Worm (Caenorhabditis elegans): ENCODE measurements around the gene tomm-7.

tomm-7 gene

DNA sequence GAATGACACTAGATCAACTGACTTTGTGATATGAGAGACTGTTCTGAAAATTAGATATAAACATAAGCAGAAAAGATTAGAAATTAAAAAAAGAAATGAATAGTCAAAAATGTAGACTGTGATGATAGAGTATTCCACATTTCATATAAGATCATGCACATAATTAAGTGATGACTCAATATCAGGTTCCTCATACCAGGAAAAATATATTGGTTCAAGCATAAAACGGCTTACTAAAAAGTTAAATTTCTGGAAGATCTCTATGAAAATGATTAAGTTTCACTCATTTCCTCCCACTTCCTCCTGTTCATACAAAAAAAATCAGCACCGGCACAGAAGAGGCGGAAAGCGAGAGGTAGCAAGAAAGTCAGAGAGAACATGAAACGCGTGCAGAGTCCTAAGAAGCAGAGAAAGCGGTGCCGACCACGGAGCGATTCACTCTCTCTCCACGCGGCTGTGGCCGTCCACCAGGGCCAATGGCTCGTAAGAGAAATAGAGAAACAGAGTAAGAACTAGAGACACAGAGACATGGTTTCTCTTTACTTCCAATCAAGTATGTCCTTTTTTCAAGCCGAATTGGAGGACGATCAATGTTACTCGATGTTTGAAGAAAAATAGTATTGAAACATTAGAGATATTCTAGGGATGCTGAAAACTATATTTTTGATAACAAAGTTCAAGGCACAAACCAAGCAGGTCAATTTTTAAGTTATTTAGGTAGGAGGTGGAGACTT lies 32.3 kb downstream of the tomm-7 start, which contains the start of the genes ZK688.5 and fahd-1 (continued):
- TF ChIP-seq ref-2 (tag; optimal IDR thresholded peaks at IDR 0.05): peak; percentile 57

DNA sequence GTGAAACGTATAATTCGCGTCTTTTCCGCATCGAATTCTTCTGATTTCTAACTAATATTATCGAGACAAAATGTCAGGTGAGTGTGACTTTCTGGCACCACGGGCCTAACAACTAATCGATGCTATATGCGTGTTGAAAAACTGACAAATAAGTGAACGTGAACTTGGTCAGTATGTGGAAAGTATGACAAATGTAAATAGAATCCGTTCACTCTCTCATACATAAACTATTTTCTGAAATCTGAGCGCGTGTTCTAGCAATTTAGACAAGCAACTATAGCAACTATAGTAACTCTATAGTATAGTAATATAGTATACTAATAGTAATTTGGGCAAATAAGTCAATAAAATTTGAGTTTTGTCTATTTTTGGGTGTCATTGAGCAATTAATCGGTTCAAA lies 32.9 kb downstream of the tomm-7 start:
- no peak for TF ChIP-seq hlh-30 (tag; optimal IDR thresholded peaks at IDR 0.05; ENCODE audit: insufficient read depth)
- no peak for TF ChIP-seq Y22D7AL.16 (tag; optimal IDR thresholded peaks at IDR 0.05)
- TF ChIP-seq hlh-13 (GFP tag; optimal IDR thresholded peaks at IDR 0.05): no peak
- TF ChIP-seq ama-1 (optimal IDR thresholded peaks at IDR 0.05): no peak
- no peak for TF ChIP-seq ceh-22 (tag; optimal IDR thresholded peaks at IDR 0.05)
- no peak for TF ChIP-seq ahr-1 (tag; optimal IDR thresholded peaks at IDR 0.05)
- no peak for TF ChIP-seq sox-4 (tag; optimal IDR thresholded peaks at IDR 0.05)
- no peak for TF ChIP-seq mec-3 (tag; optimal IDR thresholded peaks at IDR 0.05; ENCODE audit: borderline replicate concordance)
- no peak for TF ChIP-seq pros-1 (tag; optimal IDR thresholded peaks at IDR 0.05)
- no peak for TF ChIP-seq nfya-1 (tag; optimal IDR thresholded peaks at IDR 0.05)
- no peak for TF ChIP-seq unc-42 (tag; optimal IDR thresholded peaks at IDR 0.05)
- TF ChIP-seq hlh-8 (tag; optimal IDR thresholded peaks at IDR 0.05): no peak
- TF ChIP-seq dmd-4 (tag; optimal IDR thresholded peaks at IDR 0.05; ENCODE audit: borderline replicate concordance): no peak
- TF ChIP-seq ceh-9 (tag; optimal IDR thresholded peaks at IDR 0.05): no peak

ce11 chrIII:7893224-7893623 lies 33.8 kb downstream of the tomm-7 start:
- TF ChIP-seq K09A11.1 (tag; optimal IDR thresholded peaks at IDR 0.05; ENCODE audit: insufficient read depth): no peak
- no peak for TF ChIP-seq C38D4.7 (GFP tag; optimal IDR thresholded peaks at IDR 0.05)
- TF ChIP-seq npax-4 (tag; optimal IDR thresholded peaks at IDR 0.05): no peak
- TF ChIP-seq hlh-6 (tag; optimal IDR thresholded peaks at IDR 0.05): no peak
- TF ChIP-seq hlh-13 (GFP tag; optimal IDR thresholded peaks at IDR 0.05): no peak
- TF ChIP-seq nhr-232 (tag; optimal IDR thresholded peaks at IDR 0.05): no peak
- no peak for TF ChIP-seq eyg-1 (tag; optimal IDR thresholded peaks at IDR 0.05)
- TF ChIP-seq unc-55 (GFP tag; optimal IDR thresholded peaks at IDR 0.05): no peak
- TF ChIP-seq ref-2 (tag; optimal IDR thresholded peaks at IDR 0.05): no peak
- no peak for TF ChIP-seq sdc-2 (tag; optimal IDR thresholded peaks at IDR 0.05)
- no peak for TF ChIP-seq madf-2 (tag; optimal IDR thresholded peaks at IDR 0.05)
- no peak for TF ChIP-seq nhr-11 (tag; optimal IDR thresholded peaks at IDR 0.05)
- TF ChIP-seq pax-1 (tag; optimal IDR thresholded peaks at IDR 0.05): no peak
- TF ChIP-seq lim-6 (tag; optimal IDR thresholded peaks at IDR 0.05): no peak
- no peak for TF ChIP-seq ahr-1 (tag; optimal IDR thresholded peaks at IDR 0.05)

DNA sequence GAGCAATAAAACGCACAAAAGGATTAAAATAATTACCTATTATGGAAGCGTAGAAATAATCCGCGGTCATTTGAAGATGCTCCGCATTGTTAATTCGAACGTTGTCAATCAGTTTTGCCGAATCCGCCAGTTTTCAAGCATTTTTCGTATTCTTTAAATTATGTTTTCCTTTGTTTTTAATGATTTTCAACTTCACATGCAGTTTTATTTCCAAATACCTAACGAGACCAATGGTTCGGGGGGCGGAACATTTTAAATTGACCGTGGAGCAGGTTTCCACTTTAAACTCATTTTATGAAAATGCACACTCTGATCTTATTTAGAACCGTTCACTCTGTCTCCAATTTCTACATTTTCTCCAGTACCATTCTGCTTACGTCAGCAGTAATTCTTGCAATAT lies 35.3 kb downstream of the tomm-7 start, which contains the start of gene ZK688.4:
Gene ZK688.4, plus strand, starts transcription at position 301 of the 400 bp plus-strand sequence.
- TF ChIP-seq odd-2 (tag; optimal IDR thresholded peaks at IDR 0.05) (no peak), madf-2 (tag; optimal IDR thresholded peaks at IDR 0.05) (no peak), tbx-7 (tag; optimal IDR thresholded peaks at IDR 0.05) (no peak), npax-4 (tag; optimal IDR thresholded peaks at IDR 0.05) (no peak), hlh-15 (tag; optimal IDR thresholded peaks at IDR 0.05) (no peak), elt-4 (tag; optimal IDR thresholded peaks at IDR 0.05) (no peak), eyg-1 (tag; optimal IDR thresholded peaks at IDR 0.05) (no peak), ahr-1 (tag; optimal IDR thresholded peaks at IDR 0.05) (no peak), lin-11 (tag; optimal IDR thresholded peaks at IDR 0.05) (no peak), hlh-30 (tag; optimal IDR thresholded peaks at IDR 0.05; ENCODE audit: insufficient read depth) (no peak), ceh-31 (tag; optimal IDR thresholded peaks at IDR 0.05) (no peak), F13H6.1 (tag; optimal IDR thresholded peaks at IDR 0.05) (no peak), ttx-3 (tag; optimal IDR thresholded peaks at IDR 0.05) (no peak), unc-55 (GFP tag; optimal IDR thresholded peaks at IDR 0.05) (no peak), nhr-11 (tag; optimal IDR thresholded peaks at IDR 0.05) (no peak)
